Worm (Caenorhabditis elegans) whole organism, late embryonic: ENCODE measurements around the gene K12H6.6.

Experiments used
- ceh-14 ChIP-seq: sonication (generic microtip); optimal IDR thresholded peaks from 2 replicates; lab custom pipeline; 2016; ENCODE audit warnings: missing genotype, missing genetic modification characterization, missing compliant biosample characterization
- ceh-24 ChIP-seq: sonication (generic microtip); optimal IDR thresholded peaks from 2 replicates; lab custom pipeline; 2016; ENCODE audit warnings: mild to moderate bottlenecking, missing genetic modification characterization, missing compliant biosample characterization
- dmd-4 ChIP-seq: sonication (generic microtip); optimal IDR thresholded peaks from 2 replicates; lab custom pipeline; 2016; ENCODE audit warnings: borderline replicate concordance, missing genetic modification characterization, missing compliant biosample characterization
- gmeb-2 ChIP-seq: sonication (generic microtip); optimal IDR thresholded peaks from 2 replicates; lab custom pipeline; 2016; ENCODE audit warnings: missing genetic modification characterization, inconsistent platforms, missing compliant biosample characterization
- hlh-30 ChIP-seq: sonication (generic microtip); optimal IDR thresholded peaks from 2 replicates; lab custom pipeline; 2017; ENCODE audit warnings: antibody characterized with exemption, missing genetic modification characterization, missing compliant biosample characterization; ENCODE audit not compliant: insufficient read depth
- madf-2 ChIP-seq: sonication (generic microtip); optimal IDR thresholded peaks from 2 replicates; lab custom pipeline; 2017; ENCODE audit warnings: missing genetic modification characterization, missing compliant biosample characterization
- nhr-11 ChIP-seq: fragments of 150-350 bp; optimal IDR thresholded peaks from 2 replicates; lab custom pipeline; 2014; ENCODE audit warnings: missing biosample characterization, missing genetic modification characterization
- pax-1 ChIP-seq: fragments of 150-350 bp; optimal IDR thresholded peaks from 2 replicates; lab custom pipeline; 2014; ENCODE audit warnings: missing biosample characterization, missing genetic modification characterization
- rnt-1 ChIP-seq: sonication (generic microtip); optimal IDR thresholded peaks from 2 replicates; lab custom pipeline; 2016; ENCODE audit warnings: missing genetic modification characterization, missing compliant biosample characterization
- tbx-2 ChIP-seq: sonication (generic microtip); optimal IDR thresholded peaks from 2 replicates; lab custom pipeline; 2016; ENCODE audit warnings: missing genetic modification characterization, missing compliant biosample characterization
- unc-55 ChIP-seq: sonication (generic microtip); optimal IDR thresholded peaks from 2 replicates; lab custom pipeline; 2017; ENCODE audit warnings: missing biosample characterization, missing genetic modification reagents, missing genetic modification characterization

- no peak for TF ChIP-seq ceh-24 (tag; lab: Kevin White, UChicago)
- TF ChIP-seq hlh-30 (tag; lab: Kevin White, UChicago): no peak
- no peak for TF ChIP-seq nhr-11
- TF ChIP-seq tbx-2 (tag; lab: Kevin White, UChicago): no peak
- TF ChIP-seq ceh-14 (tag; lab: Kevin White, UChicago): no peak
- no peak for TF ChIP-seq pax-1 (tag; lab: Kevin White, UChicago)
- no peak for TF ChIP-seq madf-2 (tag; lab: Kevin White, UChicago)
- no peak for TF ChIP-seq dmd-4 (tag; lab: Kevin White, UChicago)
- no peak for TF ChIP-seq rnt-1
- TF ChIP-seq gmeb-2: no peak
- no peak for TF ChIP-seq unc-55
Measured at ce11 chrII:2804245-2804644, 26.8 kb downstream of the K12H6.6 start.
